Fruit fly (Drosophila melanogaster): ENCODE results near the gene CG13293.

Gene CG13293

DNA sequence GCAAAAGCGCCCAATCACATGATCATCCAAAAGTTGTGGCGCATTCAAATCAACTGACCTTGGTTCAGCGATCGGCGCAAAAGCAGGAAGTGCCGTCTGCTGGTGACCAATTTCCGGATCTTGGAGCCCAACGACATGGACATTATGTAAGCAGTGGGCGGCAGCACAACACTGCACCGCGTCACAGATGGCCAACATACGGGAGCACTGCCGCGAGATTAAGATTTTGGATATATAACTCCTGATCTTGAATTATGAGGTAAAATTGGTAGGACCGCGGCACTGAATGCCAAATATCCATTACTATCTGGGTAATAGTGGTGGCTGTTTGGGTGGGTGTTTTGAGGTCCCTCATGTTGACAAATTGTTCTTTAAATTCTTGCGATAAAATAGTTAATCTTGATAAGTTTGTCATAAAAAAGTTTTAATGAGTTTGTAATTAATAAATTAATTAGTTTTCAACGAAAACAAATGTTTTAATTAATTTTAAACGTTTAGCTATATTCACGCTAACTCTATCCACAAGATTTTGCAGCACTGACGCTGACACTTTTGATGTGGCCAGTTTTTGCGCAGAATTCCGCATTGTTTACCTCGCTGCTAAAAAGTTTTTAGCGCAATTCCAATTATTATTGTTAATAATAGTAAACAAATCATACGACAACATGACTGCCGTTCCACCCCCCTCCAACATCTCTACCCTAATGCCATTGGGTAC lies 7.5 kb upstream of the CG13293 start, which contains the start of the genes CG13295 and CG6610 (continued):
- TF ChIP-seq wor (GFP tag; IDR thresholded peaks at IDR 0.05) (no peak), Ets97D (GFP tag; optimal IDR thresholded peaks at IDR 0.05) (peak; percentile 0), CG17568 (GFP tag; optimal IDR thresholded peaks at IDR 0.05) (no peak), Dek (tag; optimal IDR thresholded peaks at IDR 0.05) (peak; percentile 55), C15 (GFP tag; IDR thresholded peaks at IDR 0.05) (no peak), disco-r (GFP tag; optimal IDR thresholded peaks at IDR 0.05) (no peak), HLH54F (GFP tag; optimal IDR thresholded peaks at IDR 0.05) (peak; percentile 31), CG1792 (GFP tag; optimal IDR thresholded peaks at IDR 0.05) (no peak), HLHmδ (GFP tag; optimal IDR thresholded peaks at IDR 0.05) (no peak), CG12155 (GFP tag; optimal IDR thresholded peaks at IDR 0.05) (peak; percentile 44), kah (GFP tag; optimal IDR thresholded peaks at IDR 0.05) (peak; percentile 5), salm (tag; optimal IDR thresholded peaks at IDR 0.05) (no peak), CG1529 (GFP tag; optimal IDR thresholded peaks at IDR 0.05) (peak; percentile 29), CG1647 (GFP tag; optimal IDR thresholded peaks at IDR 0.05) (peak; percentile 3), CG12942 (GFP tag; optimal IDR thresholded peaks at IDR 0.05) (no peak), B-H2 (GFP tag; optimal IDR thresholded peaks at IDR 0.05) (peak; percentile 71), CG16813 (GFP tag; IDR thresholded peaks at IDR 0.05; ENCODE audit: partially characterized antibody) (no peak), CG5245 (GFP tag; optimal IDR thresholded peaks at IDR 0.05) (no peak), crol (GFP tag; IDR thresholded peaks at IDR 0.05) (no peak), Med (GFP tag) (peak; percentile 86), Mad (GFP tag; optimal IDR thresholded peaks at IDR 0.05) (peak; percentile 26), CG14014 (GFP tag; IDR thresholded peaks at IDR 0.05) (0 out of 2 replicates have a peak, but pooled peaks have one; percentile 44), Dref (GFP tag; IDR thresholded peaks at IDR 0.05) (no peak), HLH3B (GFP tag; IDR thresholded peaks at IDR 0.05) (peak; percentile 27; the same call in 1 of the 2 replicates), Sin3A (optimal IDR thresholded peaks at IDR 0.05) (peak; percentile 77), CG4617 (GFP tag; optimal IDR thresholded peaks at IDR 0.05; ENCODE audit: borderline replicate concordance) (peak; percentile 20), CG9215 (GFP tag; IDR thresholded peaks at IDR 0.05) (peak; percentile 66), D19B (GFP tag; optimal IDR thresholded peaks at IDR 0.05) (peak; percentile 41), CG6765 (GFP tag; optimal IDR thresholded peaks at IDR 0.05) (peak; percentile 38), CG8281 (tag; optimal IDR thresholded peaks at IDR 0.05) (no peak), dysf (GFP tag; IDR thresholded peaks at IDR 0.05) (peak; percentile 69; the same call in 2 of the 3 replicates), tna (GFP tag; IDR thresholded peaks at IDR 0.05; ENCODE audit: partially characterized antibody) (no peak), Eip74EF (GFP tag; optimal IDR thresholded peaks at IDR 0.05) (peak in 1 of 2 experiments; percentile 84), Kr (GFP tag; optimal IDR thresholded peaks at IDR 0.05) (no peak), CG7556 (GFP tag; optimal IDR thresholded peaks at IDR 0.05) (peak; percentile 28), ac (GFP tag; optimal IDR thresholded peaks at IDR 0.05) (no peak), ewg (GFP tag; optimal IDR thresholded peaks at IDR 0.05) (peak; percentile 48), bowl (GFP tag; IDR thresholded peaks at IDR 0.05) (no peak), CG2116 (GFP tag; optimal IDR thresholded peaks at IDR 0.05) (peak; percentile 41), CG7357 (GFP tag; IDR thresholded peaks at IDR 0.05) (0 out of 3 replicates have a peak, but pooled peaks have one; percentile 29), CG18599 (GFP tag; optimal IDR thresholded peaks at IDR 0.05) (peak; percentile 64), corto (GFP tag; optimal IDR thresholded peaks at IDR 0.05) (no peak), chn (GFP tag; optimal IDR thresholded peaks at IDR 0.05) (peak; percentile 43), Drgx (GFP tag; IDR thresholded peaks at IDR 0.05) (no peak), Ravus (GFP tag; IDR thresholded peaks at IDR 0.05) (no peak), CG18764 (GFP tag; optimal IDR thresholded peaks at IDR 0.05) (no peak), vvl (GFP tag; IDR thresholded peaks at IDR 0.05) (no peak), pfk (GFP tag; optimal IDR thresholded peaks at IDR 0.05) (no peak), CG14710 (tag; optimal IDR thresholded peaks at IDR 0.05) (peak; percentile 67), CG6254 (GFP tag; optimal IDR thresholded peaks at IDR 0.05) (no peak)
